Fruit fly (Drosophila melanogaster): Measurements from ENCODE around the gene Cyp4s3.

dm6 chrX:15084580-15085138, 31.7 kb downstream of the Cyp4s3 start, which contains the start of gene Cox17:
- TF ChIP-seq Sin3A (optimal IDR thresholded peaks at IDR 0.05) (no peak), ttk (optimal IDR thresholded peaks at IDR 0.05) (no peak), insv (optimal IDR thresholded peaks at IDR 0.05) (no peak), h (optimal IDR thresholded peaks at IDR 0.05) (no peak), psq (optimal IDR thresholded peaks at IDR 0.05) (no peak), Myc (optimal IDR thresholded peaks at IDR 0.05) (no peak)

Measured in Kc167 (cell line).